Worm (Caenorhabditis elegans) whole organism, L2 larva: Measurements from ENCODE around the gene F01F1.14.
A peak's percentile ranks its signal among the peaks of the same experiment; 100 is the strongest.

Experiments used
- C34F6.9 ChIP-seq: fragments of 150-350 bp; optimal IDR thresholded peaks from 2 replicates; lab custom pipeline; 2014; ENCODE audit warnings: missing biosample characterization, missing genetic modification characterization
- F13H6.1 ChIP-seq: sonication (generic microtip); optimal IDR thresholded peaks from 2 replicates; lab custom pipeline; 2016; ENCODE audit warnings: missing genetic modification characterization, missing compliant biosample characterization
- R02D3.7 ChIP-seq: fragments of 150-350 bp; optimal IDR thresholded peaks from 2 replicates; lab custom pipeline; 2014; ENCODE audit warnings: missing biosample characterization, missing genetic modification characterization
- Y55F3AM.14 ChIP-seq: fragments of 200-800 bp; sonication (Bioruptor generic); optimal IDR thresholded peaks from 2 replicates; lab custom pipeline; 2018; ENCODE audit warnings: mild to moderate bottlenecking, missing genetic modification characterization, missing compliant biosample characterization
- aly-2 ChIP-seq: fragments of 150-350 bp; optimal IDR thresholded peaks from 2 replicates; lab custom pipeline; 2014; ENCODE audit warnings: missing biosample characterization, missing genetic modification characterization
- ama-1 ChIP-seq: fragments of 150-350 bp; optimal IDR thresholded peaks from 2 replicates; lab custom pipeline; 2018; ENCODE audit warnings: inconsistent platforms
- blmp-1 ChIP-seq: sonication (generic microtip); optimal IDR thresholded peaks from 2 replicates; lab custom pipeline; 2017; ENCODE audit warnings: missing genetic modification characterization, mild to moderate bottlenecking, missing compliant biosample characterization, antibody characterized with exemption, moderate library complexity; ENCODE audit not compliant: insufficient read depth
- ceh-16 ChIP-seq: fragments of 150-350 bp; optimal IDR thresholded peaks from 2 replicates; lab custom pipeline; 2014; ENCODE audit warnings: missing biosample characterization, missing genetic modification characterization
- ceh-82 ChIP-seq: fragments of 150-350 bp; optimal IDR thresholded peaks from 2 replicates; lab custom pipeline; 2014; ENCODE audit warnings: missing biosample characterization, missing genetic modification characterization
- crh-2 ChIP-seq: sonication (generic microtip); optimal IDR thresholded peaks from 2 replicates; lab custom pipeline; 2017; ENCODE audit warnings: missing biosample characterization, missing genetic modification characterization
- dmd-4 ChIP-seq: sonication (generic microtip); optimal IDR thresholded peaks from 2 replicates; lab custom pipeline; 2017; ENCODE audit warnings: missing biosample characterization, missing genetic modification characterization
- elt-1 ChIP-seq: fragments of 150-350 bp; optimal IDR thresholded peaks from 2 replicates; lab custom pipeline; 2014; ENCODE audit warnings: missing biosample characterization, missing genetic modification characterization
- elt-3 ChIP-seq: sonication (generic microtip); optimal IDR thresholded peaks from 2 replicates; lab custom pipeline; 2017; ENCODE audit warnings: missing biosample characterization, missing genetic modification characterization
- fos-1 ChIP-seq: fragments of 150-350 bp; optimal IDR thresholded peaks from 2 replicates; lab custom pipeline; 2014; ENCODE audit warnings: missing biosample characterization, missing genetic modification characterization
- gmeb-1 ChIP-seq: fragments of 150-350 bp; optimal IDR thresholded peaks from 2 replicates; lab custom pipeline; 2014; ENCODE audit warnings: missing biosample characterization, missing genetic modification characterization
- lin-11 ChIP-seq: fragments of 150-350 bp; sonication (generic microtip); optimal IDR thresholded peaks from 2 replicates; lab custom pipeline; 2014; ENCODE audit warnings: missing biosample characterization, missing genetic modification characterization, inconsistent platforms, mixed read lengths
- lin-39 ChIP-seq: fragments of 150-350 bp; optimal IDR thresholded peaks from 2 replicates; lab custom pipeline; 2014; ENCODE audit warnings: missing biosample characterization, missing genetic modification reagents, missing genetic modification characterization
- lsy-2 ChIP-seq, 2 experiments: fragments of 150-350 bp in 1 of 2; sonication (generic microtip) in 1 of 2; optimal IDR thresholded peaks; 2 replicates each; lab custom pipeline; 2014 to 2017; ENCODE audit warnings: missing biosample characterization in 2 of 2, missing genetic modification characterization in 2 of 2
- mbf-1 ChIP-seq: sonication (generic microtip); optimal IDR thresholded peaks from 2 replicates; lab custom pipeline; 2017; ENCODE audit warnings: missing biosample characterization, missing genetic modification characterization
- mdl-1 ChIP-seq, 2 experiments: fragments of 150-350 bp in 1 of 2; sonication (generic microtip) in 1 of 2; optimal IDR thresholded peaks; 2 replicates each; lab custom pipeline; 2017; ENCODE audit warnings: missing biosample characterization in 2 of 2, missing genetic modification characterization in 2 of 2
- nhr-10 ChIP-seq: sonication (generic microtip); optimal IDR thresholded peaks from 2 replicates; lab custom pipeline; 2017; ENCODE audit warnings: missing biosample characterization, missing genetic modification characterization
- nhr-11 ChIP-seq: fragments of 150-350 bp; optimal IDR thresholded peaks from 2 replicates; lab custom pipeline; 2014; ENCODE audit warnings: missing biosample characterization, missing genetic modification characterization
- nhr-12 ChIP-seq: fragments of 150-350 bp; optimal IDR thresholded peaks from 2 replicates; lab custom pipeline; 2014; ENCODE audit warnings: missing biosample characterization, missing genetic modification characterization
- nhr-129 ChIP-seq: fragments of 150-350 bp; optimal IDR thresholded peaks from 2 replicates; lab custom pipeline; 2014; ENCODE audit warnings: missing biosample characterization, missing genetic modification characterization
- nhr-21 ChIP-seq: fragments of 150-350 bp; optimal IDR thresholded peaks from 2 replicates; lab custom pipeline; 2014; ENCODE audit warnings: missing biosample characterization, missing genetic modification characterization
- nhr-23 ChIP-seq: fragments of 150-350 bp; optimal IDR thresholded peaks from 2 replicates; lab custom pipeline; 2014; ENCODE audit warnings: missing biosample characterization, missing genetic modification reagents, missing genetic modification characterization
- nhr-237 ChIP-seq: fragments of 150-350 bp; optimal IDR thresholded peaks from 2 replicates; lab custom pipeline; 2014; ENCODE audit warnings: missing biosample characterization, missing genetic modification characterization
- nhr-6 ChIP-seq: fragments of 150-350 bp; optimal IDR thresholded peaks from 2 replicates; lab custom pipeline; 2014; ENCODE audit warnings: missing biosample characterization, missing genetic modification characterization
- nhr-77 ChIP-seq: fragments of 150-350 bp; optimal IDR thresholded peaks from 2 replicates; lab custom pipeline; 2014; ENCODE audit warnings: missing biosample characterization, missing genetic modification characterization
- peb-1 ChIP-seq: fragments of 150-350 bp; optimal IDR thresholded peaks from 2 replicates; lab custom pipeline; 2014; ENCODE audit warnings: missing biosample characterization, missing genetic modification characterization
- sem-4 ChIP-seq: fragments of 150-350 bp; optimal IDR thresholded peaks from 2 replicates; lab custom pipeline; 2014; ENCODE audit warnings: missing biosample characterization, missing genetic modification reagents, missing genetic modification characterization
- unc-39 ChIP-seq: fragments of 150-350 bp; optimal IDR thresholded peaks from 2 replicates; lab custom pipeline; 2014; ENCODE audit warnings: missing biosample characterization, missing genetic modification characterization
- unc-55 ChIP-seq: fragments of 150-350 bp; sonication (generic microtip); optimal IDR thresholded peaks from 3 replicates; lab custom pipeline; 2014; ENCODE audit warnings: missing biosample characterization, missing genetic modification reagents, missing genetic modification characterization
- unc-62 ChIP-seq: fragments of 150-350 bp; optimal IDR thresholded peaks from 2 replicates; lab custom pipeline; 2014; ENCODE audit warnings: missing biosample characterization, missing genetic modification reagents, missing genetic modification characterization
- zag-1 ChIP-seq: fragments of 150-350 bp; optimal IDR thresholded peaks from 2 replicates; lab custom pipeline; 2014; ENCODE audit warnings: missing biosample characterization, missing genetic modification characterization
- ztf-1 ChIP-seq: fragments of 200-800 bp; sonication (Bioruptor generic); conservative IDR thresholded peaks from 2 replicates; pipeline ENCODE4 v1.3.6; 2022; ENCODE audit warnings: missing genetic modification characterization, missing compliant biosample characterization
- ztf-11 ChIP-seq: sonication (generic microtip); optimal IDR thresholded peaks from 2 replicates; lab custom pipeline; 2017; ENCODE audit warnings: missing biosample characterization, missing genetic modification characterization
- ztf-4 ChIP-seq: fragments of 150-350 bp; optimal IDR thresholded peaks from 2 replicates; lab custom pipeline; 2014; ENCODE audit warnings: missing biosample characterization, missing genetic modification characterization

The F01F1.14 gene

ce11 chrIII:5888675-5889074 is 6.0 kb upstream of the F01F1.14 start, which contains the start of gene C28H8.8:
Gene C28H8.8 (minus strand): TSS chrIII:5888775.
- no peak for TF ChIP-seq peb-1 (tag; lab: Kevin White, UChicago)
- TF ChIP-seq elt-3 (tag; lab: Kevin White, UChicago) = no peak

ce11 chrIII:5886893-5887292 is 4.2 kb upstream of the F01F1.14 start, which contains the start of gene C28H8.7:
Gene C28H8.7 (minus strand): TSS chrIII:5886993.
- TF ChIP-seq ztf-1 (GFP tag; lab: Robert Waterston, UW) (no peak), elt-3 (tag; lab: Kevin White, UChicago) (no peak), nhr-77 (tag; lab: Kevin White, UChicago) (no peak)

ce11 chrIII:5884459-5884858 is 1.7 kb upstream of the F01F1.14 start:
- TF ChIP-seq ceh-82 (tag; lab: Kevin White, UChicago) = no peak
- TF ChIP-seq Y55F3AM.14 (GFP tag; lab: Kevin White, UChicago) = no peak
- no peak for TF ChIP-seq nhr-237 (tag; lab: Kevin White, UChicago)
- no peak for TF ChIP-seq nhr-6 (tag; lab: Kevin White, UChicago)
- TF ChIP-seq unc-62 (GFP tag; lab: Kevin White, UChicago) = no peak
- no peak for TF ChIP-seq lsy-2 (tag; optimal IDR thresholded peaks at IDR 0.05; lab: Kevin White, UChicago)
- TF ChIP-seq nhr-23 = no peak
- no peak for TF ChIP-seq elt-3 (tag; lab: Kevin White, UChicago)
- no peak for TF ChIP-seq lin-39 (tag; lab: Kevin White, UChicago)
- TF ChIP-seq ceh-16 (tag; lab: Kevin White, UChicago) = no peak
- TF ChIP-seq nhr-21 (tag; lab: Kevin White, UChicago) = no peak
- no peak for TF ChIP-seq mbf-1

- TF ChIP-seq mdl-1 (tag; optimal IDR thresholded peaks at IDR 0.05; lab: Kevin White, UChicago) = no peak
- no peak for TF ChIP-seq C34F6.9
- no peak for TF ChIP-seq dmd-4 (tag; lab: Kevin White, UChicago)
- TF ChIP-seq, all 48 proteins: peak for 0
These were observed 1.3 kb upstream of the F01F1.14 start, which contains the start of gene C28H8.5 for ce11 chrIII:5884007-5884406. Gene C28H8.5 (plus strand): TSS chrIII:5884307.

ce11 chrIII:5883517-5883916 is 794 bp upstream of the F01F1.14 start:
- no peak for TF ChIP-seq lin-39 (tag; lab: Kevin White, UChicago)
- TF ChIP-seq nhr-10 (tag; lab: Kevin White, UChicago) = no peak
- TF ChIP-seq sem-4 (tag; lab: Kevin White, UChicago) = no peak
- TF ChIP-seq Y55F3AM.14 (GFP tag; lab: Kevin White, UChicago) = no peak
- no peak for TF ChIP-seq dmd-4 (tag; lab: Kevin White, UChicago)
- TF ChIP-seq unc-55 (GFP tag; lab: Kevin White, UChicago) = no peak
- TF ChIP-seq lsy-2 (tag; optimal IDR thresholded peaks at IDR 0.05; lab: Kevin White, UChicago) = no peak
- TF ChIP-seq ztf-4 (tag; lab: Kevin White, UChicago) = no peak
- no peak for TF ChIP-seq R02D3.7 (tag; lab: Kevin White, UChicago)
- TF ChIP-seq, all 48 proteins: peak for 0

- TF ChIP-seq gmeb-1 (no peak), nhr-10 (tag; lab: Kevin White, UChicago) (no peak), R02D3.7 (tag; lab: Kevin White, UChicago) (no peak), ztf-11 (tag; lab: Kevin White, UChicago) (no peak), unc-55 (GFP tag; lab: Kevin White, UChicago) (no peak), blmp-1 (tag; lab: Kevin White, UChicago) (no peak), C34F6.9 (no peak), mbf-1 (no peak), nhr-129 (tag; lab: Kevin White, UChicago) (no peak), aly-2 (tag; lab: Kevin White, UChicago) (no peak)
These were observed 439 bp downstream of the F01F1.14 start for ce11 chrIII:5882284-5882683.

- TF ChIP-seq F13H6.1 (no peak), elt-3 (tag; lab: Kevin White, UChicago) (no peak), sem-4 (tag; lab: Kevin White, UChicago) (no peak), lin-11 (tag; lab: Kevin White, UChicago) (no peak), R02D3.7 (tag; lab: Kevin White, UChicago) (no peak), ama-1 (lab: Kevin White, UChicago) (no peak), C34F6.9 (peak; percentile 56), elt-1 (tag; lab: Kevin White, UChicago) (no peak), crh-2 (tag; lab: Kevin White, UChicago) (peak; percentile 52), nhr-21 (tag; lab: Kevin White, UChicago) (no peak), fos-1 (tag; lab: Kevin White, UChicago) (no peak), ceh-16 (tag; lab: Kevin White, UChicago) (no peak), unc-39 (tag; lab: Kevin White, UChicago) (no peak), nhr-6 (tag; lab: Kevin White, UChicago) (no peak), nhr-129 (tag; lab: Kevin White, UChicago) (no peak), unc-62 (GFP tag; lab: Kevin White, UChicago) (no peak), ztf-11 (tag; lab: Kevin White, UChicago) (no peak), nhr-12 (no peak), nhr-11 (tag; lab: Kevin White, UChicago) (no peak), nhr-23 (no peak), blmp-1 (tag; lab: Kevin White, UChicago) (no peak), zag-1 (tag; lab: Kevin White, UChicago) (no peak), aly-2 (tag; lab: Kevin White, UChicago) (no peak)
These were observed 3.3 kb downstream of the F01F1.14 start, which contains the start of gene hpo-10 for ce11 chrIII:5879291-5879968. Gene hpo-10 (plus strand): TSS chrIII:5879489.
